Worm (Caenorhabditis elegans) whole organism, midembryonic: Measurements from ENCODE around the gene nep-20.

ENCODE experiments used
- flt-1 ChIP-seq: fragments of 200-800 bp; sonication (Bioruptor generic); IDR thresholded peaks from 2 replicates; pipeline ENCODE4 v1.3.6; 2022; ENCODE audit warnings: missing genetic modification characterization, missing compliant biosample characterization
- med-1 ChIP-seq: sonication (generic microtip); optimal IDR thresholded peaks from 2 replicates; lab custom pipeline; 2017; ENCODE audit warnings: missing genetic modification characterization, mild to moderate bottlenecking, missing compliant biosample characterization, antibody characterized with exemption, missing genetic modification reagents; ENCODE audit not compliant: insufficient read depth
- tab-1 ChIP-seq: fragments of 200-800 bp; sonication (Bioruptor generic); IDR thresholded peaks from 2 replicates; pipeline ENCODE4 v1.3.6; 2022; ENCODE audit warnings: missing genetic modification characterization, missing compliant biosample characterization
- ztf-23 ChIP-seq: fragments of 200-800 bp; sonication (Bioruptor generic); IDR thresholded peaks from 2 replicates; pipeline ENCODE4 v1.3.6; 2022; ENCODE audit warnings: missing genetic modification reagents, missing genetic modification characterization, missing compliant biosample characterization
- ztf-29 ChIP-seq: fragments of 200-800 bp; sonication (Bioruptor generic); IDR thresholded peaks from 2 replicates; pipeline ENCODE4 v1.3.6; 2022; ENCODE audit warnings: missing genetic modification reagents, missing genetic modification characterization, missing compliant biosample characterization

- no peak for TF ChIP-seq ztf-23 (GFP tag; lab: Robert Waterston, UW)
- TF ChIP-seq tab-1: no peak
- no peak for TF ChIP-seq med-1
- no peak for TF ChIP-seq ztf-29 (GFP tag; lab: Robert Waterston, UW)
- TF ChIP-seq flt-1 (GFP tag; lab: Robert Waterston, UW): no peak
Measured at ce11 chrII:3387503-3387902, 7.9 kb downstream of the nep-20 start, which contains the start of gene T06D4.6.
